Worm (Caenorhabditis elegans) whole organism, L4 larva: ENCODE data around the gene R08F11.4.

ENCODE experiments used
- Y105C5A.15 ChIP-seq: fragments of 200-800 bp; sonication (Bioruptor generic); IDR thresholded peaks from 2 replicates; pipeline ENCODE4 v1.3.6; 2022; ENCODE audit warnings: missing genetic modification characterization, missing compliant biosample characterization
- Y48G9A.11 ChIP-seq: fragments of 200-800 bp; sonication (Bioruptor generic); IDR thresholded peaks from 2 replicates; pipeline ENCODE4 v1.3.6; 2022; ENCODE audit warnings: missing genetic modification reagents, missing genetic modification characterization, missing compliant biosample characterization
- aha-1 ChIP-seq: fragments of 150-350 bp; peaks from one replicate; lab custom pipeline; 2014; ENCODE audit warnings: missing biosample characterization, missing genetic modification characterization
- aly-2 ChIP-seq: sonication (generic microtip); optimal IDR thresholded peaks from 2 replicates; lab custom pipeline; 2018; ENCODE audit warnings: missing biosample characterization, missing genetic modification characterization
- ama-1 ChIP-seq: fragments of 150-350 bp; optimal IDR thresholded peaks from 2 replicates; lab custom pipeline; 2014; ENCODE audit warnings: inconsistent platforms, mixed read lengths
- ceh-82 ChIP-seq: sonication (generic microtip); optimal IDR thresholded peaks from 2 replicates; lab custom pipeline; 2017; ENCODE audit warnings: missing biosample characterization, missing genetic modification characterization
- ces-1 ChIP-seq: fragments of 150-350 bp; sonication (generic microtip); optimal IDR thresholded peaks from 4 replicates; lab custom pipeline; 2014; ENCODE audit warnings: missing biosample characterization, missing genetic modification reagents, missing genetic modification characterization
- ctbp-1 ChIP-seq: fragments of 200-800 bp; sonication (Bioruptor generic); IDR thresholded peaks from 2 replicates; pipeline ENCODE4 v1.3.6; 2022; ENCODE audit warnings: missing genetic modification reagents, missing genetic modification characterization, missing compliant biosample characterization
- daf-16 ChIP-seq, 3 experiments: sonication (generic microtip); optimal IDR thresholded peaks; 2 replicates each; lab custom pipeline; 2016 to 2017; ENCODE audit warnings: missing genetic modification characterization in 3 of 3, missing genetic modification reagents in 3 of 3, mild to moderate bottlenecking in 2 of 3, missing compliant biosample characterization in 2 of 3, missing biosample characterization in 1 of 3, moderate library complexity in 1 of 3
- daf-19 ChIP-seq: fragments of 200-800 bp; sonication (Bioruptor generic); conservative IDR thresholded peaks from 2 replicates; pipeline ENCODE4 v1.3.6; 2022; ENCODE audit warnings: missing genetic modification characterization, missing compliant biosample characterization
- dmd-6 ChIP-seq: fragments of 200-800 bp; sonication (Bioruptor generic); IDR thresholded peaks from 2 replicates; pipeline ENCODE4 v1.3.6; 2022; ENCODE audit warnings: missing genetic modification reagents, missing genetic modification characterization, missing compliant biosample characterization
- duxl-1 ChIP-seq: sonication (generic microtip); optimal IDR thresholded peaks from 2 replicates; lab custom pipeline; 2016; ENCODE audit warnings: mild to moderate bottlenecking, missing genetic modification characterization, moderate library complexity, missing compliant biosample characterization; ENCODE audit not compliant: poor library complexity
- egl-27 ChIP-seq: sonication (generic microtip); optimal IDR thresholded peaks from 3 replicates; lab custom pipeline; 2017; ENCODE audit warnings: missing biosample characterization, missing genetic modification reagents, missing genetic modification characterization
- fos-1 ChIP-seq: fragments of 150-350 bp; optimal IDR thresholded peaks from 2 replicates; lab custom pipeline; 2014; ENCODE audit warnings: missing biosample characterization, missing genetic modification characterization
- hif-1 ChIP-seq, 2 experiments: sonication (generic microtip); optimal IDR thresholded peaks; 2 replicates each; lab custom pipeline; 2016 to 2017; ENCODE audit warnings: missing compliant biosample characterization in 2 of 2, missing genetic modification characterization in 2 of 2, missing genetic modification reagents in 2 of 2, missing genotype in 2 of 2, mild to moderate bottlenecking in 1 of 2
- hlh-11 ChIP-seq: fragments of 200-800 bp; sonication (Bioruptor generic); optimal IDR thresholded peaks from 2 replicates; lab custom pipeline; 2018; ENCODE audit warnings: mild to moderate bottlenecking, missing genetic modification characterization, missing compliant biosample characterization
- hlh-30 ChIP-seq: sonication (generic microtip); optimal IDR thresholded peaks from 2 replicates; lab custom pipeline; 2017; ENCODE audit warnings: antibody characterized with exemption, mild to moderate bottlenecking, missing genetic modification characterization, missing compliant biosample characterization; ENCODE audit not compliant: insufficient read depth
- hmg-1.1 ChIP-seq: fragments of 200-800 bp; sonication (Bioruptor generic); IDR thresholded peaks from 2 replicates; pipeline ENCODE4 v1.3.6; 2022; ENCODE audit warnings: missing genetic modification reagents, missing genetic modification characterization, missing compliant biosample characterization
- lim-7 ChIP-seq: fragments of 200-800 bp; sonication (Bioruptor generic); IDR thresholded peaks from 2 replicates; pipeline ENCODE4 v1.3.6; 2022; ENCODE audit warnings: missing genetic modification characterization, missing compliant biosample characterization
- lin-29 ChIP-seq: fragments of 200-800 bp; sonication (Bioruptor generic); IDR thresholded peaks from 2 replicates; pipeline ENCODE4 v1.3.6; 2022; ENCODE audit warnings: missing genetic modification reagents, missing genetic modification characterization, missing compliant biosample characterization
- lin-38 ChIP-seq: fragments of 200-800 bp; sonication (Bioruptor generic); IDR thresholded peaks from 2 replicates; pipeline ENCODE4 v1.3.6; 2022; ENCODE audit warnings: missing genetic modification reagents, missing genetic modification characterization, missing compliant biosample characterization
- madf-9 ChIP-seq: fragments of 200-800 bp; sonication (Bioruptor generic); conservative IDR thresholded peaks from 2 replicates; pipeline ENCODE4 v1.3.6; 2022; ENCODE audit warnings: missing genetic modification reagents, missing genetic modification characterization, missing compliant biosample characterization
- nhr-237 ChIP-seq: sonication (generic microtip); optimal IDR thresholded peaks from 2 replicates; lab custom pipeline; 2017; ENCODE audit warnings: missing biosample characterization, missing genetic modification characterization
- nhr-48 ChIP-seq: sonication (generic microtip); optimal IDR thresholded peaks from 2 replicates; lab custom pipeline; 2016; ENCODE audit warnings: mild to moderate bottlenecking, missing genetic modification characterization, missing compliant biosample characterization
- php-3 ChIP-seq: fragments of 200-800 bp; sonication (Bioruptor generic); IDR thresholded peaks from 2 replicates; pipeline ENCODE4 v1.3.6; 2022; ENCODE audit warnings: missing genetic modification reagents, missing genetic modification characterization, missing compliant biosample characterization
- saeg-2 ChIP-seq: fragments of 200-800 bp; sonication (Bioruptor generic); IDR thresholded peaks from 2 replicates; pipeline ENCODE4 v1.3.6; 2022; ENCODE audit warnings: missing genetic modification reagents, missing genetic modification characterization, missing compliant biosample characterization
- sdz-12 ChIP-seq: fragments of 200-800 bp; sonication (Bioruptor generic); optimal IDR thresholded peaks from 2 replicates; lab custom pipeline; 2018; ENCODE audit warnings: mild to moderate bottlenecking, missing genetic modification characterization, missing compliant biosample characterization
- set-16 ChIP-seq: fragments of 200-800 bp; sonication (Bioruptor generic); IDR thresholded peaks from 2 replicates; pipeline ENCODE4 v1.3.6; 2022; ENCODE audit warnings: missing genetic modification reagents, missing genetic modification characterization, missing compliant biosample characterization
- tag-97 ChIP-seq: fragments of 200-800 bp; sonication (Bioruptor generic); IDR thresholded peaks from 2 replicates; pipeline ENCODE4 v1.3.6; 2022; ENCODE audit warnings: missing genetic modification characterization, missing compliant biosample characterization
- unc-62 ChIP-seq, 3 experiments: fragments of 150-350 bp in 1 of 3; sonication (generic microtip); optimal IDR thresholded peaks in 2 of 3; peaks in 1 of 3; 1 replicate in 1 of 3; 2 replicates in 2 of 3; lab custom pipeline; 2014 to 2017; ENCODE audit warnings: missing biosample characterization in 3 of 3, missing genetic modification characterization in 3 of 3, missing genetic modification reagents in 3 of 3, missing genotype in 1 of 3

R08F11.4 gene

ce11 chrV:3776946-3777345 lies 28.4 kb downstream of the R08F11.4 start (continued):
- no peak for TF ChIP-seq ama-1 (lab: Kevin White, UChicago)
- TF ChIP-seq nhr-237 (tag; lab: Kevin White, UChicago), result no peak
- TF ChIP-seq lim-7, result no peak
- no peak for TF ChIP-seq lin-38
- TF ChIP-seq duxl-1 (tag; lab: Kevin White, UChicago), result no peak
- TF ChIP-seq unc-62 (GFP tag; optimal IDR thresholded peaks at IDR 0.05 in 1 of 2; lab: Kevin White, UChicago), result peak in 1 of 2 experiments; percentile 74
- TF ChIP-seq unc-62 (tag; optimal IDR thresholded peaks at IDR 0.05; lab: Kevin White, UChicago), result no peak
- TF ChIP-seq hlh-11 (tag; lab: Kevin White, UChicago), result peak; percentile 72
- no peak for TF ChIP-seq ces-1 (GFP tag; lab: Kevin White, UChicago)
- no peak for TF ChIP-seq madf-9
- no peak for TF ChIP-seq egl-27 (tag; lab: Kevin White, UChicago)
- no peak for TF ChIP-seq lin-29 (GFP tag; lab: Robert Waterston, UW)
- no peak for TF ChIP-seq daf-19 (GFP tag; lab: Robert Waterston, UW)
- TF ChIP-seq Y105C5A.15 (GFP tag; lab: Robert Waterston, UW), result no peak
- TF ChIP-seq ceh-82, result no peak
- TF ChIP-seq sdz-12 (GFP tag; lab: Kevin White, UChicago), result no peak
- no peak for TF ChIP-seq hmg-1.1 (GFP tag; lab: Robert Waterston, UW)
- TF ChIP-seq, all 104 proteins: peak for 18

DNA sequence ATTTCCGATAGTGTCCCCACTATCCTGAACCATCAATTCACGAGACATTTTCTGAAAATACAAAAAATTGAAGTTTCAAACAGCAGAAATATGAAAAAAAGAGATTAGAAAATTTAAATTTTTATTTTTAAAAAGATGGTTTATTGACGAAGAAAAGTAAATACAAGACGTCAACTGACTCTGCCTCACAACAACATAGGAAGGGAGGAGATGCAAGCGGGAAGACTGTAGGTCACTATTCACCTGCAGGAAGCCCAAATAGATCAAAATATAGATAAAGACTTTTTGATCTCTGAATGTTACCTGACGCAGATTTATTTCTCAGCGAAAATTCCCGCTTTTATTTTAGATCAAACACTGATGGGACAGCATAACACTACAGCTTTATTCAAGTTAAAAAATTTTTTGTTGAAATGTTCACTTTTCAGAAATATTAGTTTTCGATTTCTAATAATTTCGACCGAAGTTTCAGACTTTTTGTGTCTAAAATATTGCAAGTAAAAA lies 29.2 kb downstream of the R08F11.4 start, which contains the start of gene cysl-3:
TSS of gene cysl-3 (minus strand) at position 51 of the 504 bp plus-strand sequence.
- no peak for TF ChIP-seq lin-38
- TF ChIP-seq aly-2 (tag; lab: Kevin White, UChicago), result no peak
- no peak for TF ChIP-seq hlh-30 (tag; lab: Kevin White, UChicago)
- no peak for TF ChIP-seq ctbp-1
- no peak for TF ChIP-seq unc-62 (GFP tag; optimal IDR thresholded peaks at IDR 0.05 in 1 of 2; lab: Kevin White, UChicago)
- no peak for TF ChIP-seq unc-62 (tag; optimal IDR thresholded peaks at IDR 0.05; lab: Kevin White, UChicago)
- no peak for TF ChIP-seq daf-16 (GFP tag; optimal IDR thresholded peaks at IDR 0.05; lab: Kevin White, UChicago)
- TF ChIP-seq daf-16 (tag; optimal IDR thresholded peaks at IDR 0.05; lab: Kevin White, UChicago), result peak; percentile 29

- TF ChIP-seq daf-16 (GFP tag; optimal IDR thresholded peaks at IDR 0.05; lab: Kevin White, UChicago), result no peak
- TF ChIP-seq daf-16 (tag; optimal IDR thresholded peaks at IDR 0.05; lab: Kevin White, UChicago), result peak; percentile 20
- TF ChIP-seq saeg-2 (GFP tag; lab: Robert Waterston, UW), result no peak
- TF ChIP-seq Y48G9A.11 (GFP tag; lab: Robert Waterston, UW), result 0 out of 2 replicates have a peak, but pooled peaks have one; percentile 5
- TF ChIP-seq daf-19 (GFP tag; lab: Robert Waterston, UW), result no peak
- 0 out of 2 replicates have a peak, but pooled peaks have one; percentile 32 for TF ChIP-seq php-3 (GFP tag; lab: Robert Waterston, UW)
- TF ChIP-seq set-16 (GFP tag; lab: Robert Waterston, UW), result peak; percentile 70
- no peak for TF ChIP-seq nhr-48 (tag; lab: Kevin White, UChicago)
- TF ChIP-seq hif-1 (tag; optimal IDR thresholded peaks at IDR 0.05; lab: Kevin White, UChicago), result peak in 1 of 2 experiments; percentile 17
- peak; percentile 18; the same call in 1 of the 2 replicates for TF ChIP-seq dmd-6 (GFP tag; lab: Robert Waterston, UW)
- TF ChIP-seq aha-1 (tag; lab: Kevin White, UChicago), result peak; percentile 34
Observed at ce11 chrV:3774653-3775052, 30.7 kb downstream of the R08F11.4 start.

DNA sequence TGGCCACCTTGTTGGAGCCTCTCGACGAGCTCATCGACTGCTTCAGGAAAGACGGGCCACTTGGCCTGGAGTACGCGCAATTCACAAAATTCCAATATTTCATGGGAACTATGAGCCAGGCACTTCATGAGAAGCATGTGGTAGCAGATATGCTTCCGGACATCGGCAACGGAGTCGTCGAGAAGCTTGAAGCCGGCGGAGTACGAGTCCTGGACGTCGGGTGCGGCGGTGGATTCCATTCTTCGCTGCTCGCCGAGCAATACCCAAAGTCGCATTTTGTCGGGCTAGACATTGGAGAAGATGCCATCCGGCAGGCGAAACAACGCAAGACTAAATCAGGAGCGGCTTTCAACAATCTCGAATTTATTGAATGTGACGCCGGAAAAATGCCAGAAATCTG lies 31.7 kb downstream of the R08F11.4 start:
- TF ChIP-seq sdz-12 (GFP tag; lab: Kevin White, UChicago) (no peak), hmg-1.1 (GFP tag; lab: Robert Waterston, UW) (no peak), set-16 (GFP tag; lab: Robert Waterston, UW) (peak; percentile 63; the same call in 1 of the 2 replicates), fos-1 (tag; lab: Kevin White, UChicago) (no peak), saeg-2 (GFP tag; lab: Robert Waterston, UW) (no peak), tag-97 (no peak), hif-1 (tag; optimal IDR thresholded peaks at IDR 0.05; lab: Kevin White, UChicago) (no peak), Y48G9A.11 (GFP tag; lab: Robert Waterston, UW) (no peak)
- TF ChIP-seq, all 104 proteins: peak for 1
